Fruit fly (Drosophila melanogaster) whole organism, embryonic: ENCODE results near the gene htk.
A peak's percentile ranks its signal among the peaks of the same experiment; 100 is the strongest.

Experiments used
- Abd-B ChIP-seq: fragments of 200-800 bp; sonication (Bioruptor generic); optimal IDR thresholded peaks from 2 replicates; lab custom pipeline; 2018; ENCODE audit warnings: missing biosample characterization, mild to moderate bottlenecking, missing genetic modification characterization, moderate library complexity
- Ada2b ChIP-seq: fragments of 200-800 bp; sonication (Bioruptor generic); IDR thresholded peaks from 2 replicates; pipeline ENCODE4 v1.3.6; 2022; ENCODE audit warnings: missing biosample characterization, missing genetic modification characterization
- Aef1 ChIP-seq: fragments of 200-800 bp; sonication (Bioruptor generic); IDR thresholded peaks from 3 replicates; pipeline ENCODE4 v1.3.6; 2022; ENCODE audit warnings: missing biosample characterization, missing genetic modification characterization
- Awh ChIP-seq: fragments of 200-800 bp; sonication (Bioruptor generic); IDR thresholded peaks from 2 replicates; pipeline ENCODE4, ENCODE4 v1.3.6; 2022; ENCODE audit warnings: missing biosample characterization, missing genetic modification characterization
- B-H1 ChIP-seq: fragments of 200-800 bp; sonication (Bioruptor generic); IDR thresholded peaks from 3 replicates; pipeline ENCODE4 v1.3.6; 2022; ENCODE audit warnings: missing biosample characterization, missing genetic modification characterization
- BEAF-32 ChIP-seq: fragments of 200-800 bp; sonication (Bioruptor generic); optimal IDR thresholded peaks from 3 replicates; lab custom pipeline; 2017; ENCODE audit warnings: missing biosample characterization, missing genetic modification characterization, mild to moderate bottlenecking, moderate library complexity, missing genetic modification reagents
- BtbVII ChIP-seq: fragments of 200-800 bp; sonication (Bioruptor generic); optimal IDR thresholded peaks from 3 replicates; lab custom pipeline; 2017; ENCODE audit warnings: missing biosample characterization, mild to moderate bottlenecking, missing genetic modification characterization
- CG10431 ChIP-seq: fragments of 200-800 bp; sonication (Bioruptor generic); optimal IDR thresholded peaks from 3 replicates; lab custom pipeline; 2018; ENCODE audit warnings: missing biosample characterization, mild to moderate bottlenecking, missing genetic modification characterization
- CG10959 ChIP-seq: fragments of 200-800 bp; sonication (Bioruptor generic); IDR thresholded peaks from 2 replicates; pipeline ENCODE4 v1.3.6; 2022; ENCODE audit warnings: missing biosample characterization, missing genetic modification characterization
- CG10979 ChIP-seq: fragments of 200-800 bp; sonication (Bioruptor generic); optimal IDR thresholded peaks from 2 replicates; lab custom pipeline; 2018; ENCODE audit warnings: missing biosample characterization, mild to moderate bottlenecking, missing genetic modification characterization, moderate library complexity
- CG15514 ChIP-seq: fragments of 200-800 bp; sonication (Bioruptor generic); optimal IDR thresholded peaks from 3 replicates; lab custom pipeline; 2017; ENCODE audit warnings: missing biosample characterization, missing genetic modification characterization, mild to moderate bottlenecking, moderate library complexity, missing genetic modification reagents
- CG1603 ChIP-seq: fragments of 200-800 bp; sonication (Bioruptor generic); optimal IDR thresholded peaks from 2 replicates; lab custom pipeline; 2019; ENCODE audit warnings: missing biosample characterization, mild to moderate bottlenecking, missing genetic modification characterization, moderate library complexity
- CG16779 ChIP-seq: fragments of 200-800 bp; sonication (Bioruptor generic); IDR thresholded peaks from 2 replicates; pipeline ENCODE4 v1.3.6; 2022; ENCODE audit warnings: missing biosample characterization, missing genetic modification characterization
- CG18764 ChIP-seq: fragments of 200-800 bp; sonication (Bioruptor generic); optimal IDR thresholded peaks from 3 replicates; lab custom pipeline; 2016; ENCODE audit warnings: missing biosample characterization, missing genetic modification characterization
- CG2712 ChIP-seq: fragments of 200-800 bp; optimal IDR thresholded peaks from 3 replicates; lab custom pipeline; 2019; ENCODE audit warnings: missing biosample characterization, mild to moderate bottlenecking, missing genetic modification characterization, moderate library complexity
- CG30403 ChIP-seq: fragments of 200-800 bp; sonication (Bioruptor generic); optimal IDR thresholded peaks from 3 replicates; lab custom pipeline; 2016; ENCODE audit warnings: missing biosample characterization, missing genetic modification characterization
- CG31388 ChIP-seq: fragments of 200-800 bp; sonication (Bioruptor generic); optimal IDR thresholded peaks from 2 replicates; lab custom pipeline; 2016; ENCODE audit warnings: missing biosample characterization, missing genetic modification characterization
- CG31441 ChIP-seq: fragments of 200-800 bp; sonication (Bioruptor generic); IDR thresholded peaks from 2 replicates; pipeline ENCODE4 v1.3.6; 2022; ENCODE audit warnings: missing biosample characterization, missing genetic modification characterization
- CG3838 ChIP-seq: fragments of 200-800 bp; sonication (Bioruptor generic); optimal IDR thresholded peaks from 3 replicates; lab custom pipeline; 2016; ENCODE audit warnings: missing biosample characterization, missing genetic modification characterization
- CG6175 ChIP-seq: fragments of 200-800 bp; sonication (Bioruptor generic); IDR thresholded peaks from 3 replicates; pipeline ENCODE4 v1.3.6; 2022; ENCODE audit warnings: missing biosample characterization, missing genetic modification characterization
- CG6272 ChIP-seq: fragments of 200-800 bp; sonication (Bioruptor generic); IDR thresholded peaks from 2 replicates; pipeline ENCODE4 v1.3.6; 2022; ENCODE audit warnings: missing biosample characterization, missing genetic modification characterization
- CG8765 ChIP-seq: fragments of 200-800 bp; sonication (Bioruptor generic); IDR thresholded peaks from 2 replicates; pipeline ENCODE4 v1.3.6; 2022; ENCODE audit warnings: missing biosample characterization, missing genetic modification characterization
- CG9932 ChIP-seq: fragments of 200-800 bp; sonication (Bioruptor generic); IDR thresholded peaks from 2 replicates; pipeline ENCODE4 v1.3.6; 2022; ENCODE audit warnings: missing biosample characterization, missing genetic modification characterization
- Dbx ChIP-seq: fragments of 200-800 bp; sonication (Bioruptor generic); IDR thresholded peaks from 3 replicates; pipeline ENCODE4 v1.3.6; 2022; ENCODE audit warnings: missing biosample characterization, missing genetic modification characterization
- Doc2 ChIP-seq: fragments of 200-800 bp; sonication (Bioruptor generic); IDR thresholded peaks from 2 replicates; pipeline ENCODE4 v1.3.6; 2022; ENCODE audit warnings: missing biosample characterization, missing genetic modification characterization
- Eip74EF ChIP-seq, 2 experiments: fragments of 200-800 bp in 1 of 2; fragments of >200 bp in 1 of 2; sonication (Bioruptor generic) in 1 of 2; optimal IDR thresholded peaks; 2 replicates each; lab custom pipeline; 2017 to 2019; ENCODE audit warnings: missing biosample characterization in 2 of 2, missing genetic modification characterization in 2 of 2, mild to moderate bottlenecking in 1 of 2, moderate library complexity in 1 of 2
- Elba2 ChIP-seq: fragments of 200-800 bp; sonication (Bioruptor generic); optimal IDR thresholded peaks from 3 replicates; lab custom pipeline; 2016; ENCODE audit warnings: missing biosample characterization, missing genetic modification characterization
- Fer1 ChIP-seq: fragments of 200-800 bp; sonication (Bioruptor generic); optimal IDR thresholded peaks from 2 replicates; lab custom pipeline; 2017; ENCODE audit warnings: missing biosample characterization, mild to moderate bottlenecking, missing genetic modification characterization
- Hr78 ChIP-seq, 2 experiments: fragments of 200-800 bp in 1 of 2; fragments of >200 bp in 1 of 2; sonication (Bioruptor generic) in 1 of 2; optimal IDR thresholded peaks; 2 replicates each; lab custom pipeline; 2017 to 2019; ENCODE audit warnings: missing biosample characterization in 2 of 2, missing genetic modification characterization in 2 of 2, mild to moderate bottlenecking in 1 of 2, moderate library complexity in 1 of 2
- NC2β ChIP-seq: fragments of 200-800 bp; sonication (Bioruptor generic); optimal IDR thresholded peaks from 2 replicates; lab custom pipeline; 2016; ENCODE audit warnings: missing biosample characterization, missing genetic modification characterization
- NfI ChIP-seq: fragments of 200-800 bp; sonication (Bioruptor generic); optimal IDR thresholded peaks from 3 replicates; lab custom pipeline; 2018; ENCODE audit warnings: missing biosample characterization, mild to moderate bottlenecking, missing genetic modification characterization, moderate library complexity
- Sox100B ChIP-seq: fragments of 200-800 bp; sonication (Bioruptor generic); optimal IDR thresholded peaks from 3 replicates; lab custom pipeline; 2018; ENCODE audit warnings: missing biosample characterization, mild to moderate bottlenecking, missing genetic modification characterization
- bab2 ChIP-seq: fragments of 200-800 bp; sonication (Bioruptor generic); optimal IDR thresholded peaks from 2 replicates; lab custom pipeline; 2016; ENCODE audit warnings: missing biosample characterization, missing genetic modification characterization
- btn ChIP-seq: fragments of 200-800 bp; sonication (Bioruptor generic); optimal IDR thresholded peaks from 2 replicates; lab custom pipeline; 2016; ENCODE audit warnings: missing biosample characterization, missing genetic modification characterization
- chm ChIP-seq: fragments of 200-800 bp; sonication (Bioruptor generic); IDR thresholded peaks from 2 replicates; pipeline ENCODE4 v1.3.6; 2022; ENCODE audit warnings: missing biosample characterization, missing genetic modification characterization
- esg ChIP-seq: fragments of 200-800 bp; sonication (Bioruptor generic); conservative IDR thresholded peaks from 2 replicates; pipeline ENCODE4 v1.3.6; 2022; ENCODE audit warnings: missing biosample characterization, missing genetic modification characterization
- grn ChIP-seq: fragments of 200-800 bp; sonication (Bioruptor generic); optimal IDR thresholded peaks from 3 replicates; lab custom pipeline; 2017; ENCODE audit warnings: missing biosample characterization, missing genetic modification characterization
- kah ChIP-seq: fragments of 200-800 bp; sonication (Bioruptor generic); optimal IDR thresholded peaks from 2 replicates; lab custom pipeline; 2018; ENCODE audit warnings: missing biosample characterization, mild to moderate bottlenecking, missing genetic modification characterization
- klu ChIP-seq: fragments of 200-800 bp; sonication (Bioruptor generic); IDR thresholded peaks from 2 replicates; pipeline ENCODE4 v1.3.6; 2022; ENCODE audit warnings: missing biosample characterization, missing genetic modification characterization
- nerfin-2 ChIP-seq: fragments of 200-800 bp; sonication (Bioruptor generic); IDR thresholded peaks from 2 replicates; pipeline ENCODE4 v1.3.6; 2022; ENCODE audit warnings: missing biosample characterization, missing genetic modification characterization; ENCODE audit not compliant: partially characterized antibody
- oc ChIP-seq: fragments of 200-800 bp; sonication (Bioruptor generic); optimal IDR thresholded peaks from 2 replicates; lab custom pipeline; 2018; ENCODE audit warnings: missing biosample characterization, mild to moderate bottlenecking, missing genetic modification characterization, moderate library complexity
- onecut ChIP-seq: fragments of 200-800 bp; sonication (Bioruptor generic); IDR thresholded peaks from 2 replicates; pipeline ENCODE4 v1.3.6; 2022; ENCODE audit warnings: missing biosample characterization, missing genetic modification characterization
- psq ChIP-seq: fragments of 200-800 bp; sonication (Bioruptor generic); optimal IDR thresholded peaks from 2 replicates; lab custom pipeline; 2017; ENCODE audit warnings: missing biosample characterization, missing genetic modification characterization
- ro ChIP-seq: fragments of 200-800 bp; sonication (Bioruptor generic); IDR thresholded peaks from 2 replicates; pipeline ENCODE4 v1.3.6; 2022; ENCODE audit warnings: missing biosample characterization, missing genetic modification characterization
- tll ChIP-seq, 2 experiments: fragments of 200-800 bp in 1 of 2; fragments of >200 bp in 1 of 2; sonication (Bioruptor generic) in 1 of 2; optimal IDR thresholded peaks; 2 replicates each; lab custom pipeline; 2017 to 2019; ENCODE audit warnings: missing biosample characterization in 2 of 2, missing genetic modification characterization in 2 of 2, mild to moderate bottlenecking in 1 of 2, moderate library complexity in 1 of 2
- tna ChIP-seq: fragments of 200-800 bp; sonication (Bioruptor generic); IDR thresholded peaks from 2 replicates; pipeline ENCODE4 v1.3.6; 2022; ENCODE audit warnings: missing biosample characterization, missing genetic modification characterization; ENCODE audit not compliant: partially characterized antibody
- vnd ChIP-seq: fragments of 200-800 bp; sonication (Bioruptor generic); IDR thresholded peaks from 3 replicates; pipeline ENCODE4 v1.3.6; 2022; ENCODE audit warnings: missing biosample characterization, missing genetic modification characterization; ENCODE audit not compliant: partially characterized antibody
- wor ChIP-seq: fragments of 200-800 bp; sonication (Bioruptor generic); IDR thresholded peaks from 2 replicates; pipeline ENCODE4 v1.3.6; 2022; ENCODE audit warnings: missing biosample characterization, missing genetic modification characterization
- zf30C ChIP-seq: fragments of 200-800 bp; sonication (Bioruptor generic); optimal IDR thresholded peaks from 3 replicates; lab custom pipeline; 2018; ENCODE audit warnings: missing biosample characterization, mild to moderate bottlenecking, missing genetic modification characterization
- zfh2 ChIP-seq: fragments of 200-800 bp; sonication (Bioruptor generic); optimal IDR thresholded peaks from 2 replicates; lab custom pipeline; 2016; ENCODE audit warnings: missing biosample characterization, missing genetic modification characterization

Gene htk

dm6 chrX:18869489-18870132, 26.1 kb downstream of the htk start (continued):
- TF ChIP-seq CG18764 (GFP tag; lab: Kevin White, UChicago) (peak; percentile 50), Hr78 (GFP tag; optimal IDR thresholded peaks at IDR 0.05; lab: Kevin White, UChicago) (peak in 1 of 2 experiments; percentile 52), NC2β (GFP tag; lab: Kevin White, UChicago) (no peak), Dbx (no peak), CG6272 (GFP tag; lab: Robert Waterston, UW) (no peak), CG31441 (GFP tag; lab: Robert Waterston, UW) (no peak; the same call in 1 of the 2 replicates), CG10979 (peak; percentile 32), psq (GFP tag; lab: Kevin White, UChicago) (no peak), CG31388 (GFP tag; lab: Kevin White, UChicago) (no peak), btn (GFP tag; lab: Kevin White, UChicago) (no peak), zfh2 (GFP tag; lab: Kevin White, UChicago) (no peak), vnd (no peak), Aef1 (peak; percentile 54; the same call in 2 of the 3 replicates), CG8765 (GFP tag; lab: Robert Waterston, UW) (no peak), bab2 (GFP tag; lab: Kevin White, UChicago) (no peak), tll (GFP tag; optimal IDR thresholded peaks at IDR 0.05; lab: Kevin White, UChicago) (no peak), grn (no peak), Doc2 (GFP tag; lab: Robert Waterston, UW) (no peak), tna (GFP tag; lab: Robert Waterston, UW) (no peak), zf30C (GFP tag; lab: Kevin White, UChicago) (no peak), CG30403 (GFP tag; lab: Kevin White, UChicago) (peak; percentile 46), wor (no peak), chm (GFP tag; lab: Robert Waterston, UW) (peak; percentile 65; the same call in 1 of the 2 replicates), CG16779 (GFP tag; lab: Robert Waterston, UW) (no peak), nerfin-2 (GFP tag; lab: Robert Waterston, UW) (no peak), Eip74EF (GFP tag; optimal IDR thresholded peaks at IDR 0.05; lab: Kevin White, UChicago) (peak in 1 of 2 experiments; percentile 35), NfI (GFP tag; lab: Kevin White, UChicago) (no peak), onecut (peak; percentile 39; the same call in 1 of the 2 replicates), kah (GFP tag; lab: Kevin White, UChicago) (peak; percentile 17), Elba2 (GFP tag; lab: Kevin White, UChicago) (no peak), oc (no peak), esg (GFP tag; lab: Robert Waterston, UW) (peak; percentile 58), klu (GFP tag; lab: Robert Waterston, UW) (no peak), CG10959 (GFP tag; lab: Robert Waterston, UW) (no peak), Fer1 (GFP tag; lab: Kevin White, UChicago) (peak; percentile 27), CG10431 (GFP tag; lab: Kevin White, UChicago) (no peak), CG3838 (GFP tag; lab: Kevin White, UChicago) (no peak), CG1603 (tag; lab: Kevin White, UChicago) (no peak), CG6175 (GFP tag; lab: Robert Waterston, UW) (no peak), BEAF-32 (no peak), B-H1 (GFP tag; lab: Robert Waterston, UW) (peak; percentile 41; the same call in 1 of the 3 replicates), ro (GFP tag; lab: Robert Waterston, UW) (no peak), CG9932 (GFP tag; lab: Robert Waterston, UW) (peak; percentile 37; the same call in 1 of the 2 replicates), Awh (GFP tag; lab: Robert Waterston, UW) (peak; percentile 49; the same call in 1 of the 2 replicates), BtbVII (GFP tag; lab: Kevin White, UChicago) (peak; percentile 37), Abd-B (GFP tag; lab: Kevin White, UChicago) (no peak), Sox100B (GFP tag; lab: Kevin White, UChicago) (no peak), Ada2b (peak; percentile 59; the same call in 1 of the 2 replicates), CG2712 (tag; lab: Kevin White, UChicago) (peak; percentile 18), CG15514 (GFP tag; lab: Kevin White, UChicago) (no peak)
